Fruit fly (Drosophila melanogaster): ENCODE results near the gene Acbp2.

dm6 chr3L:7104485-7104884 lies 27.2 kb upstream of the Acbp2 start:
- TF ChIP-seq CTCF (optimal IDR thresholded peaks at IDR 0.05) (no peak), CG8478 (optimal IDR thresholded peaks at IDR 0.05) (no peak)
